Fruit fly (Drosophila melanogaster) whole organism, embryonic: Measurements from ENCODE around the gene Shaw.
A peak's percentile ranks its signal among the peaks of the same experiment; 100 is the strongest.

ENCODE experiments used
- Abd-B ChIP-seq: fragments of 200-800 bp; sonication (Bioruptor generic); optimal IDR thresholded peaks from 2 replicates; lab custom pipeline; 2018; ENCODE audit warnings: missing biosample characterization, mild to moderate bottlenecking, missing genetic modification characterization, moderate library complexity
- BEAF-32 ChIP-seq: fragments of 200-800 bp; sonication (Bioruptor generic); optimal IDR thresholded peaks from 3 replicates; lab custom pipeline; 2017; ENCODE audit warnings: missing biosample characterization, missing genetic modification characterization, mild to moderate bottlenecking, moderate library complexity, missing genetic modification reagents
- CG10267 ChIP-seq: fragments of 200-800 bp; sonication (Bioruptor generic); optimal IDR thresholded peaks from 2 replicates; lab custom pipeline; 2018; ENCODE audit warnings: missing biosample characterization, mild to moderate bottlenecking, missing genetic modification characterization, moderate library complexity
- CG11093 ChIP-seq: fragments of 200-800 bp; sonication (Bioruptor generic); IDR thresholded peaks from 3 replicates; pipeline ENCODE4 v1.3.6; 2022; ENCODE audit warnings: missing biosample characterization, missing genetic modification characterization
- CG12659 ChIP-seq: fragments of 200-800 bp; sonication (Bioruptor generic); optimal IDR thresholded peaks from 3 replicates; lab custom pipeline; 2017; ENCODE audit warnings: mild to moderate bottlenecking, missing biosample characterization, missing genetic modification reagents, missing genetic modification characterization
- CG13287 ChIP-seq: fragments of 200-800 bp; sonication (Bioruptor generic); IDR thresholded peaks from 2 replicates; pipeline ENCODE4 v1.3.6; 2022; ENCODE audit warnings: missing biosample characterization, missing genetic modification characterization; ENCODE audit not compliant: partially characterized antibody
- CG15514 ChIP-seq: fragments of 200-800 bp; sonication (Bioruptor generic); optimal IDR thresholded peaks from 3 replicates; lab custom pipeline; 2017; ENCODE audit warnings: missing biosample characterization, missing genetic modification characterization, mild to moderate bottlenecking, moderate library complexity, missing genetic modification reagents
- CG15601 ChIP-seq: fragments of 200-800 bp; sonication (Bioruptor generic); optimal IDR thresholded peaks from 3 replicates; lab custom pipeline; 2019; ENCODE audit warnings: missing biosample characterization, mild to moderate bottlenecking, missing genetic modification characterization, moderate library complexity
- CG17361 ChIP-seq: fragments of 200-800 bp; sonication (Bioruptor generic); IDR thresholded peaks from 3 replicates; pipeline ENCODE4 v1.3.6; 2022; ENCODE audit warnings: missing biosample characterization, missing genetic modification characterization
- CG17385 ChIP-seq: fragments of 200-800 bp; sonication (Bioruptor generic); optimal IDR thresholded peaks from 3 replicates; lab custom pipeline; 2018; ENCODE audit warnings: missing biosample characterization, mild to moderate bottlenecking, missing genetic modification characterization
- CG18011 ChIP-seq: fragments of 200-800 bp; sonication (Bioruptor generic); optimal IDR thresholded peaks from 2 replicates; lab custom pipeline; 2017; ENCODE audit warnings: missing biosample characterization, missing genetic modification characterization, mild to moderate bottlenecking, moderate library complexity, missing genotype
- CG18764 ChIP-seq: fragments of 200-800 bp; sonication (Bioruptor generic); optimal IDR thresholded peaks from 3 replicates; lab custom pipeline; 2016; ENCODE audit warnings: missing biosample characterization, missing genetic modification characterization
- CG2116 ChIP-seq: fragments of 200-800 bp; sonication (Bioruptor generic); optimal IDR thresholded peaks from 3 replicates; lab custom pipeline; 2018; ENCODE audit warnings: missing biosample characterization, mild to moderate bottlenecking, missing genetic modification characterization
- CG31365 ChIP-seq: fragments of 200-800 bp; sonication (Bioruptor generic); optimal IDR thresholded peaks from 2 replicates; lab custom pipeline; 2018; ENCODE audit warnings: missing biosample characterization, mild to moderate bottlenecking, missing genetic modification characterization
- CG34376 ChIP-seq: fragments of 200-800 bp; sonication (Bioruptor generic); optimal IDR thresholded peaks from 2 replicates; lab custom pipeline; 2018; ENCODE audit warnings: missing biosample characterization, mild to moderate bottlenecking, missing genetic modification characterization
- CG3847 ChIP-seq: fragments of 200-800 bp; sonication (Bioruptor generic); IDR thresholded peaks from 2 replicates; pipeline ENCODE4 v1.3.6; 2022; ENCODE audit warnings: missing biosample characterization, missing genetic modification characterization
- CG4854 ChIP-seq: fragments of 200-800 bp; sonication (Bioruptor generic); optimal IDR thresholded peaks from 2 replicates; lab custom pipeline; 2016; ENCODE audit warnings: missing biosample characterization, missing genetic modification characterization, inconsistent platforms
- CoRest ChIP-seq: fragments of 200-800 bp; sonication (Bioruptor generic); optimal IDR thresholded peaks from 3 replicates; lab custom pipeline; 2018; ENCODE audit warnings: missing biosample characterization, mild to moderate bottlenecking, missing genetic modification characterization, moderate library complexity
- Deaf1 ChIP-seq: fragments of 200-800 bp; optimal IDR thresholded peaks from 3 replicates; lab custom pipeline; 2019; ENCODE audit warnings: missing biosample characterization, mild to moderate bottlenecking, missing genetic modification characterization, moderate library complexity
- Dll ChIP-seq: fragments of 200-800 bp; sonication (Bioruptor generic); IDR thresholded peaks from 4 replicates; pipeline ENCODE4 v1.3.6; 2022; ENCODE audit warnings: missing biosample characterization, missing genetic modification characterization; ENCODE audit not compliant: partially characterized antibody
- Dref ChIP-seq: fragments of 200-800 bp; sonication (Bioruptor generic); IDR thresholded peaks from 2 replicates; pipeline ENCODE4 v1.3.6; 2022; ENCODE audit warnings: missing biosample characterization, missing genetic modification characterization
- E2f1 ChIP-seq: fragments of 200-800 bp; sonication (Bioruptor generic); IDR thresholded peaks from 2 replicates; pipeline ENCODE4 v1.3.6; 2022; ENCODE audit warnings: missing biosample characterization, missing genetic modification characterization
- E2f2 ChIP-seq: fragments of 200-800 bp; sonication (Bioruptor generic); IDR thresholded peaks from 2 replicates; pipeline ENCODE4 v1.3.6; 2022; ENCODE audit warnings: missing biosample characterization, missing genetic modification characterization
- Ets97D ChIP-seq: fragments of 200-800 bp; sonication (Bioruptor generic); optimal IDR thresholded peaks from 3 replicates; lab custom pipeline; 2016; ENCODE audit warnings: missing biosample characterization, missing genetic modification characterization
- HmgZ ChIP-seq: fragments of 200-800 bp; sonication (Bioruptor generic); optimal IDR thresholded peaks from 2 replicates; lab custom pipeline; 2018; ENCODE audit warnings: missing biosample characterization, mild to moderate bottlenecking, missing genetic modification characterization
- Lhr ChIP-seq: fragments of 200-800 bp; sonication (Bioruptor generic); optimal IDR thresholded peaks from 3 replicates; lab custom pipeline; 2017; ENCODE audit warnings: mild to moderate bottlenecking, missing biosample characterization, missing genetic modification reagents, missing genetic modification characterization
- MBD-R2 ChIP-seq: fragments of 200-800 bp; sonication (Bioruptor generic); IDR thresholded peaks from 2 replicates; pipeline ENCODE4 v1.3.6; 2022; ENCODE audit warnings: missing biosample characterization, missing genetic modification characterization
- Meics ChIP-seq: fragments of 200-800 bp; sonication (Bioruptor generic); optimal IDR thresholded peaks from 2 replicates; lab custom pipeline; 2017; ENCODE audit warnings: missing biosample characterization, mild to moderate bottlenecking, missing genetic modification characterization
- Mrtf ChIP-seq: fragments of 200-800 bp; sonication (Bioruptor generic); IDR thresholded peaks from 3 replicates; pipeline ENCODE4 v1.3.6; 2022; ENCODE audit warnings: missing biosample characterization, missing genetic modification characterization
- Nf-YC ChIP-seq: fragments of 200-800 bp; optimal IDR thresholded peaks from 3 replicates; lab custom pipeline; 2019; ENCODE audit warnings: missing biosample characterization, mild to moderate bottlenecking, missing genetic modification characterization, moderate library complexity
- Sox100B ChIP-seq: fragments of 200-800 bp; sonication (Bioruptor generic); optimal IDR thresholded peaks from 3 replicates; lab custom pipeline; 2018; ENCODE audit warnings: missing biosample characterization, mild to moderate bottlenecking, missing genetic modification characterization
- br ChIP-seq: fragments of >200 bp; optimal IDR thresholded peaks from 2 replicates; lab custom pipeline; 2017
- danr ChIP-seq: fragments of 200-800 bp; sonication (Bioruptor generic); IDR thresholded peaks from 2 replicates; pipeline ENCODE4 v1.3.6; 2022; ENCODE audit warnings: missing biosample characterization, missing genetic modification characterization
- dysf ChIP-seq: fragments of 200-800 bp; sonication (Bioruptor generic); IDR thresholded peaks from 3 replicates; pipeline ENCODE4 v1.3.6; 2022; ENCODE audit warnings: missing biosample characterization, missing genetic modification characterization
- eve ChIP-seq, 2 experiments: fragments of >200 bp; optimal IDR thresholded peaks; 2 replicates each; lab custom pipeline; 2017; ENCODE audit warnings: missing biosample characterization in 2 of 2, missing genetic modification characterization in 2 of 2
- fd96Cb ChIP-seq: fragments of 200-800 bp; sonication (Bioruptor generic); optimal IDR thresholded peaks from 2 replicates; lab custom pipeline; 2018; ENCODE audit warnings: missing biosample characterization, mild to moderate bottlenecking, missing genetic modification characterization, moderate library complexity
- gfzf ChIP-seq: fragments of 200-800 bp; sonication (Bioruptor generic); optimal IDR thresholded peaks from 2 replicates; lab custom pipeline; 2016; ENCODE audit warnings: missing biosample characterization, mild to moderate bottlenecking, missing genetic modification characterization, moderate library complexity
- ham ChIP-seq: fragments of 200-800 bp; sonication (Bioruptor generic); IDR thresholded peaks from 2 replicates; pipeline ENCODE4 v1.3.6; 2022; ENCODE audit warnings: missing biosample characterization, missing genetic modification characterization
- mirr ChIP-seq: fragments of 200-800 bp; sonication (Bioruptor generic); optimal IDR thresholded peaks from 3 replicates; lab custom pipeline; 2018; ENCODE audit warnings: missing biosample characterization, mild to moderate bottlenecking, missing genetic modification characterization
- nmo ChIP-seq: fragments of 200-800 bp; sonication (Bioruptor generic); optimal IDR thresholded peaks from 2 replicates; lab custom pipeline; 2018; ENCODE audit warnings: missing biosample characterization, mild to moderate bottlenecking, missing genetic modification characterization, moderate library complexity
- phol ChIP-seq: fragments of 200-800 bp; sonication (Bioruptor generic); optimal IDR thresholded peaks from 3 replicates; lab custom pipeline; 2018; ENCODE audit warnings: missing biosample characterization, mild to moderate bottlenecking, missing genetic modification characterization, moderate library complexity
- run ChIP-seq: fragments of 200-800 bp; sonication (Bioruptor generic); optimal IDR thresholded peaks from 3 replicates; lab custom pipeline; 2018; ENCODE audit warnings: missing biosample characterization, mild to moderate bottlenecking, missing genetic modification characterization
- sd ChIP-seq: fragments of 200-800 bp; sonication (Bioruptor generic); optimal IDR thresholded peaks from 3 replicates; lab custom pipeline; 2018; ENCODE audit warnings: missing biosample characterization, mild to moderate bottlenecking, missing genetic modification characterization, moderate library complexity
- sens ChIP-seq: fragments of 200-800 bp; sonication (Bioruptor generic); peaks from one replicate; lab custom pipeline; 2016; ENCODE audit warnings: missing biosample characterization, missing genetic modification characterization
- stwl ChIP-seq: fragments of 200-800 bp; sonication (Bioruptor generic); optimal IDR thresholded peaks from 3 replicates; lab custom pipeline; 2018; ENCODE audit warnings: missing biosample characterization, mild to moderate bottlenecking, missing genetic modification characterization, moderate library complexity
- sug ChIP-seq: fragments of 200-800 bp; optimal IDR thresholded peaks from 2 replicates; lab custom pipeline; 2019; ENCODE audit warnings: missing biosample characterization, mild to moderate bottlenecking, missing genetic modification characterization, moderate library complexity
- vnd ChIP-seq: fragments of 200-800 bp; sonication (Bioruptor generic); IDR thresholded peaks from 3 replicates; pipeline ENCODE4 v1.3.6; 2022; ENCODE audit warnings: missing biosample characterization, missing genetic modification characterization; ENCODE audit not compliant: partially characterized antibody
- vvl ChIP-seq: fragments of 200-800 bp; sonication (Bioruptor generic); IDR thresholded peaks from 2 replicates; pipeline ENCODE4 v1.3.6; 2022; ENCODE audit warnings: missing biosample characterization, missing genetic modification characterization

The Shaw gene

dm6 chr2L:3706963-3707362 is 11.0 kb upstream of the Shaw start, which contains the start of gene CG31777:
CG31777 (minus strand) TSS chr2L:3707063.
- TF ChIP-seq CG34376 (GFP tag; lab: Kevin White, UChicago) = no peak
- 0 out of 3 replicates have a peak, but pooled peaks have one; percentile 8 for TF ChIP-seq vnd (GFP tag; lab: Robert Waterston, UW)
- TF ChIP-seq nmo (GFP tag; lab: Kevin White, UChicago) = no peak
- TF ChIP-seq run (tag; lab: Kevin White, UChicago) = no peak
- TF ChIP-seq Deaf1 = peak; percentile 34

dm6 chr2L:3711665-3712064 is 6.3 kb upstream of the Shaw start, which contains the start of gene cutlet:
cutlet (minus strand) TSS chr2L:3711748.
- TF ChIP-seq Meics (peak; percentile 40), stwl (tag; lab: Kevin White, UChicago) (peak; percentile 59), CG13287 (GFP tag; lab: Robert Waterston, UW) (peak; percentile 52; the same call in 1 of the 2 replicates), dysf (GFP tag; lab: Robert Waterston, UW) (no peak), Dref (peak; percentile 37), CG11093 (no peak), CG15601 (tag; lab: Kevin White, UChicago) (peak; percentile 24), CG18764 (GFP tag; lab: Kevin White, UChicago) (no peak), sens (GFP tag; lab: Kevin White, UChicago) (peak; percentile 63), Mrtf (GFP tag; lab: Robert Waterston, UW) (no peak), eve (GFP tag; optimal IDR thresholded peaks at IDR 0.05; lab: Kevin White, UChicago) (peak in 1 of 2 experiments; percentile 27), E2f2 (GFP tag; lab: Robert Waterston, UW) (peak; percentile 91), Nf-YC (tag; lab: Kevin White, UChicago) (peak; percentile 16), CG2116 (GFP tag; lab: Kevin White, UChicago) (peak; percentile 3), BEAF-32 (GFP tag; lab: Kevin White, UChicago) (peak; percentile 48), CG3847 (GFP tag; lab: Robert Waterston, UW) (peak; percentile 57), HmgZ (tag; lab: Kevin White, UChicago) (peak; percentile 6), nmo (GFP tag; lab: Kevin White, UChicago) (peak; percentile 24), phol (tag; lab: Kevin White, UChicago) (peak; percentile 99), danr (GFP tag; lab: Robert Waterston, UW) (no peak), CG17385 (peak; percentile 75), CG17361 (GFP tag; lab: Robert Waterston, UW) (0 out of 3 replicates have a peak, but pooled peaks have one; percentile 8), mirr (GFP tag; lab: Kevin White, UChicago) (no peak), Lhr (GFP tag; lab: Kevin White, UChicago) (peak; percentile 5), Dll (GFP tag; lab: Robert Waterston, UW) (peak; percentile 23; the same call in 1 of the 4 replicates), E2f1 (GFP tag; lab: Robert Waterston, UW) (peak; percentile 86), Abd-B (peak; percentile 22), Sox100B (GFP tag; lab: Kevin White, UChicago) (peak; percentile 44), CG15514 (GFP tag; lab: Kevin White, UChicago) (peak; percentile 33), Ets97D (GFP tag; lab: Kevin White, UChicago) (peak; percentile 7), gfzf (GFP tag; lab: Kevin White, UChicago) (peak; percentile 25), CG4854 (GFP tag; lab: Kevin White, UChicago) (peak; percentile 85), sug (tag; lab: Kevin White, UChicago) (peak; percentile 25), fd96Cb (tag; lab: Kevin White, UChicago) (no peak), CG31365 (no peak), vvl (GFP tag; lab: Robert Waterston, UW) (0 out of 2 replicates have a peak, but pooled peaks have one; percentile 23), MBD-R2 (GFP tag; lab: Robert Waterston, UW) (peak; percentile 92), ham (GFP tag; lab: Robert Waterston, UW) (no peak), CG18011 (GFP tag; lab: Kevin White, UChicago) (peak; percentile 97), sd (peak; percentile 74), br (lab: Kevin White, UChicago) (no peak), CG10267 (tag; lab: Kevin White, UChicago) (peak; percentile 6), CG12659 (GFP tag; lab: Kevin White, UChicago) (peak; percentile 34), CoRest (tag; lab: Kevin White, UChicago) (peak; percentile 31)
